Worm (Caenorhabditis elegans) whole organism, young adult: ENCODE data around the gene F15D4.6.
A peak's percentile ranks its signal among the peaks of the same experiment; 100 is the strongest.

Experiments
- B0019.2 ChIP-seq: fragments of 200-800 bp; sonication (Bioruptor generic); conservative IDR thresholded peaks from 2 replicates; pipeline ENCODE4 v1.3.6; 2022; ENCODE audit warnings: missing genetic modification reagents, missing genetic modification characterization, missing compliant biosample characterization
- B0035.1 ChIP-seq: sonication (generic microtip); optimal IDR thresholded peaks from 2 replicates; lab custom pipeline; 2016; ENCODE audit warnings: missing genetic modification characterization, mild to moderate bottlenecking, missing compliant biosample characterization, missing genotype, missing genetic modification reagents
- B0261.1 ChIP-seq: sonication (generic microtip); optimal IDR thresholded peaks from 2 replicates; lab custom pipeline; 2016; ENCODE audit warnings: mild to moderate bottlenecking, missing genetic modification characterization, moderate library complexity, missing compliant biosample characterization
- F22D6.2 ChIP-seq: sonication (generic microtip); optimal IDR thresholded peaks from 2 replicates; lab custom pipeline; 2016; ENCODE audit warnings: mild to moderate bottlenecking, missing genetic modification characterization, missing compliant biosample characterization
- F23B12.7 ChIP-seq: sonication (generic microtip); optimal IDR thresholded peaks from 2 replicates; lab custom pipeline; 2017; ENCODE audit warnings: missing genetic modification characterization, mild to moderate bottlenecking, missing compliant biosample characterization, antibody characterized with exemption, moderate library complexity; ENCODE audit not compliant: insufficient read depth
- F33H1.4 ChIP-seq: fragments of 200-800 bp; sonication (Bioruptor generic); IDR thresholded peaks from 2 replicates; pipeline ENCODE4 v1.3.6; 2022; ENCODE audit warnings: missing genetic modification reagents, missing genetic modification characterization, missing compliant biosample characterization
- F49E8.2 ChIP-seq: sonication (generic microtip); optimal IDR thresholded peaks from 3 replicates; lab custom pipeline; 2017; ENCODE audit warnings: missing genetic modification characterization, mild to moderate bottlenecking, missing compliant biosample characterization, antibody characterized with exemption, moderate library complexity; ENCODE audit not compliant: insufficient read depth
- Y53F4B.3 ChIP-seq: fragments of 200-800 bp; sonication (Bioruptor generic); IDR thresholded peaks from 2 replicates; pipeline ENCODE4 v1.3.6; 2022; ENCODE audit warnings: missing genetic modification reagents, missing genetic modification characterization, missing compliant biosample characterization
- Y53G8AR.9 ChIP-seq: fragments of 200-800 bp; sonication (Bioruptor generic); conservative IDR thresholded peaks from 2 replicates; pipeline ENCODE4 v1.3.6; 2022; ENCODE audit warnings: missing genetic modification reagents, missing genetic modification characterization, missing compliant biosample characterization
- Y95B8A.8 ChIP-seq: fragments of 200-800 bp; sonication (Bioruptor generic); IDR thresholded peaks from 2 replicates; pipeline ENCODE4 v1.3.6; 2022; ENCODE audit warnings: missing genetic modification reagents, missing genetic modification characterization, missing compliant biosample characterization
- attf-6 ChIP-seq: fragments of 200-800 bp; sonication (Bioruptor generic); IDR thresholded peaks from 2 replicates; pipeline ENCODE4 v1.3.6; 2022; ENCODE audit warnings: missing genetic modification reagents, missing genetic modification characterization, missing compliant biosample characterization
- bed-1 ChIP-seq: fragments of 200-800 bp; sonication (Bioruptor generic); IDR thresholded peaks from 2 replicates; pipeline ENCODE4 v1.3.6; 2022; ENCODE audit warnings: missing genetic modification reagents, missing genetic modification characterization, missing compliant biosample characterization
- bed-2 ChIP-seq: fragments of 200-800 bp; sonication (Bioruptor generic); IDR thresholded peaks from 2 replicates; pipeline ENCODE4 v1.3.6; 2022; ENCODE audit warnings: missing genetic modification reagents, missing genetic modification characterization, missing compliant biosample characterization
- cebp-1 ChIP-seq, 2 experiments: fragments of 200-800 bp in 1 of 2; sonication (Bioruptor generic) in 1 of 2; sonication (generic microtip) in 1 of 2; IDR thresholded peaks in 1 of 2; optimal IDR thresholded peaks in 1 of 2; 2 replicates each; pipeline versions ENCODE4 v1.3.6 to Lab custom; 2017 to 2022; ENCODE audit warnings: missing compliant biosample characterization in 2 of 2, missing genetic modification characterization in 2 of 2, mild to moderate bottlenecking in 1 of 2, missing genetic modification reagents in 1 of 2, moderate library complexity in 1 of 2
- cebp-2 ChIP-seq: fragments of 200-800 bp; sonication (Bioruptor generic); IDR thresholded peaks from 2 replicates; pipeline ENCODE4 v1.3.6; 2022; ENCODE audit warnings: missing genetic modification characterization, missing compliant biosample characterization
- ceh-27 ChIP-seq: fragments of 200-800 bp; sonication (Bioruptor generic); optimal IDR thresholded peaks from 2 replicates; lab custom pipeline; 2018; ENCODE audit warnings: mild to moderate bottlenecking, missing genetic modification characterization, moderate library complexity, missing compliant biosample characterization
- ceh-91 ChIP-seq: fragments of 200-800 bp; sonication (Bioruptor generic); IDR thresholded peaks from 2 replicates; pipeline ENCODE4 v1.3.6; 2022; ENCODE audit warnings: missing genetic modification reagents, missing genetic modification characterization, missing compliant biosample characterization
- dpff-1 ChIP-seq: sonication (generic microtip); optimal IDR thresholded peaks from 2 replicates; lab custom pipeline; 2017; ENCODE audit warnings: mild to moderate bottlenecking, missing genetic modification characterization, missing compliant biosample characterization
- dpl-1 ChIP-seq: fragments of 150-350 bp; optimal IDR thresholded peaks from 2 replicates; lab custom pipeline; 2014; ENCODE audit warnings: missing biosample characterization, missing genetic modification reagents, missing genetic modification characterization
- egl-44 ChIP-seq: fragments of 200-800 bp; sonication (Bioruptor generic); IDR thresholded peaks from 2 replicates; pipeline ENCODE4 v1.3.6; 2022; ENCODE audit warnings: missing genetic modification reagents, missing genetic modification characterization, missing compliant biosample characterization
- ets-4 ChIP-seq: fragments of 200-800 bp; sonication (Bioruptor generic); optimal IDR thresholded peaks from 2 replicates; lab custom pipeline; 2018; ENCODE audit warnings: mild to moderate bottlenecking, missing genetic modification characterization, missing compliant biosample characterization
- hlh-12 ChIP-seq: sonication (generic microtip); optimal IDR thresholded peaks from 2 replicates; lab custom pipeline; 2016; ENCODE audit warnings: missing genetic modification characterization, missing compliant biosample characterization
- let-607 ChIP-seq, 2 experiments: fragments of 200-800 bp in 1 of 2; sonication (Bioruptor generic) in 1 of 2; sonication (generic microtip) in 1 of 2; optimal IDR thresholded peaks; 2 replicates each; lab custom pipeline; 2016 to 2018; ENCODE audit warnings: mild to moderate bottlenecking in 2 of 2, missing compliant biosample characterization in 2 of 2, missing genetic modification characterization in 2 of 2, moderate library complexity in 2 of 2, missing genotype in 1 of 2
- lin-35 ChIP-seq, 3 experiments: fragments of 150-350 bp in 2 of 3; sonication (generic microtip) in 1 of 3; optimal IDR thresholded peaks; 2 replicates each; lab custom pipeline; 2014 to 2018; ENCODE audit warnings: missing biosample characterization in 3 of 3, missing genetic modification characterization in 3 of 3, missing genetic modification reagents in 3 of 3
- lin-40 ChIP-seq: sonication (generic microtip); optimal IDR thresholded peaks from 2 replicates; lab custom pipeline; 2016; ENCODE audit warnings: missing genetic modification characterization, mild to moderate bottlenecking, missing compliant biosample characterization, missing genotype, missing genetic modification reagents
- lin-54 ChIP-seq: fragments of 200-800 bp; sonication (Bioruptor generic); optimal IDR thresholded peaks from 2 replicates; lab custom pipeline; 2018; ENCODE audit warnings: mild to moderate bottlenecking, missing genetic modification characterization, missing compliant biosample characterization
- madf-8 ChIP-seq: fragments of 200-800 bp; sonication (Bioruptor generic); conservative IDR thresholded peaks from 2 replicates; pipeline ENCODE4 v1.3.6; 2022; ENCODE audit warnings: missing genetic modification reagents, missing genetic modification characterization, missing compliant biosample characterization
- mel-28 ChIP-seq: sonication (generic microtip); optimal IDR thresholded peaks from 2 replicates; lab custom pipeline; 2016; ENCODE audit warnings: borderline replicate concordance, mild to moderate bottlenecking, missing genetic modification characterization, missing compliant biosample characterization
- mes-4 ChIP-seq: sonication (generic microtip); optimal IDR thresholded peaks from 2 replicates; lab custom pipeline; 2016; ENCODE audit warnings: missing genotype, missing genetic modification characterization, missing compliant biosample characterization
- nfya-1 ChIP-seq: sonication (generic microtip); optimal IDR thresholded peaks from 2 replicates; lab custom pipeline; 2017; ENCODE audit warnings: antibody characterized with exemption, missing compliant biosample characterization, missing genetic modification characterization, borderline replicate concordance; ENCODE audit not compliant: insufficient read depth
- nhr-80 ChIP-seq: sonication (generic microtip); optimal IDR thresholded peaks from 2 replicates; lab custom pipeline; 2016; ENCODE audit warnings: missing genetic modification characterization, missing compliant biosample characterization
- pha-4 ChIP-seq: fragments of 150-350 bp; sonication (generic microtip); optimal IDR thresholded peaks from 2 replicates; lab custom pipeline; 2014; ENCODE audit warnings: missing biosample characterization, missing genetic modification reagents, missing genetic modification characterization
- rec-8 ChIP-seq, 2 experiments: sonication (generic microtip); optimal IDR thresholded peaks; 2 replicates each; lab custom pipeline; 2016; ENCODE audit warnings: mild to moderate bottlenecking in 2 of 2, missing genetic modification characterization in 2 of 2, missing genetic modification reagents in 2 of 2, missing genotype in 2 of 2, missing biosample characterization in 1 of 2, missing compliant biosample characterization in 1 of 2, moderate library complexity in 1 of 2
- sea-2 ChIP-seq: fragments of 200-800 bp; sonication (Bioruptor generic); IDR thresholded peaks from 2 replicates; pipeline ENCODE4 v1.3.6; 2022; ENCODE audit warnings: missing genetic modification characterization, missing compliant biosample characterization
- snpc-3.4 ChIP-seq: sonication (generic microtip); optimal IDR thresholded peaks from 2 replicates; lab custom pipeline; 2017; ENCODE audit warnings: missing genetic modification characterization, mild to moderate bottlenecking, missing compliant biosample characterization, antibody characterized with exemption, moderate library complexity, missing genotype, missing genetic modification reagents
- snpc-4 ChIP-seq, 5 experiments: fragments of 150-350 bp in 1 of 5; sonication (generic microtip) in 4 of 5; optimal IDR thresholded peaks; 2 replicates each; lab custom pipeline; 2014 to 2018; ENCODE audit warnings: missing genetic modification characterization in 5 of 5, missing biosample characterization in 3 of 5, antibody characterized with exemption in 2 of 5, mild to moderate bottlenecking in 2 of 5, missing compliant biosample characterization in 2 of 5, missing genotype in 2 of 5, moderate library complexity in 2 of 5, missing genetic modification reagents in 1 of 5
- tbx-9 ChIP-seq: sonication (generic microtip); optimal IDR thresholded peaks from 2 replicates; lab custom pipeline; 2016; ENCODE audit warnings: borderline replicate concordance, missing genetic modification characterization, inconsistent platforms, missing compliant biosample characterization
- unc-130 ChIP-seq: sonication (generic microtip); optimal IDR thresholded peaks from 2 replicates; lab custom pipeline; 2016; ENCODE audit warnings: missing genetic modification reagents, missing genetic modification characterization, missing compliant biosample characterization
- zfh-2 ChIP-seq: fragments of 200-800 bp; sonication (Bioruptor generic); conservative IDR thresholded peaks from 2 replicates; pipeline ENCODE4 v1.3.6; 2022; ENCODE audit warnings: missing genetic modification reagents, missing genetic modification characterization, missing compliant biosample characterization
- ztf-26 ChIP-seq: sonication (generic microtip); optimal IDR thresholded peaks from 2 replicates; lab custom pipeline; 2017; ENCODE audit warnings: missing genetic modification characterization, missing compliant biosample characterization
- ztf-3 ChIP-seq: fragments of 200-800 bp; sonication (Bioruptor generic); optimal IDR thresholded peaks from 2 replicates; lab custom pipeline; 2018; ENCODE audit warnings: mild to moderate bottlenecking, missing genetic modification characterization, missing compliant biosample characterization

F15D4.6 gene

DNA sequence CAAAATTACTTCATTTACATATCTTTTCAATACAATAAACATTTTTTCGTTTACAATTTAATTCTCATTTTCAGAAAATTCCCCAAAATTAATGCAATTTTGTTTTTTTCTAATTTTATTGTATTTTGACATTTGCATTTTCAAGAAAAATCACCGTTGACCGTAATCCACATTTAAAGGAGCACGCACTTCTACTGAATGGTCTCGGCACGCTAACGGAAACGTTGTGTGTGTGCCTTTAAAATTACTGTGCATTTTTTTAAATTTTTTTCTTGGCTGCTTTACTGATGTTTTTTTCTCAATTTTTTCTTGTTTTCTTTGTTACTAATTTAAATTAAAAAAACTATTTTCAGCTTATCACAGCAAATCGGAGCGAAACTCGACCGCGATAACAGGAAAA, 11.6 kb downstream of the F15D4.6 start (continued):
- TF ChIP-seq let-607 (tag; optimal IDR thresholded peaks at IDR 0.05; lab: Kevin White, UChicago) (no peak), lin-40 (tag; lab: Kevin White, UChicago) (no peak), ztf-26 (no peak), cebp-2 (GFP tag; lab: Robert Waterston, UW) (no peak), unc-130 (GFP tag; lab: Kevin White, UChicago) (no peak), B0019.2 (no peak), dpff-1 (no peak), F22D6.2 (tag; lab: Kevin White, UChicago) (no peak), mel-28 (tag; lab: Kevin White, UChicago) (no peak), B0035.1 (tag; lab: Kevin White, UChicago) (no peak), lin-35 (GFP tag; optimal IDR thresholded peaks at IDR 0.05; lab: Kevin White, UChicago) (no peak), nhr-80 (no peak), snpc-3.4 (peak; percentile 21), Y53F4B.3 (GFP tag; lab: Robert Waterston, UW) (no peak), ztf-3 (GFP tag; lab: Kevin White, UChicago) (no peak), mes-4 (no peak), snpc-4 (GFP tag; optimal IDR thresholded peaks at IDR 0.05; lab: Kevin White, UChicago) (no peak), snpc-4 (tag; optimal IDR thresholded peaks at IDR 0.05; lab: Kevin White, UChicago) (no peak), B0261.1 (tag; lab: Kevin White, UChicago) (no peak)

- no peak for TF ChIP-seq cebp-1 (GFP tag; IDR thresholded peaks at IDR 0.05; lab: Robert Waterston, UW)
- no peak for TF ChIP-seq cebp-1 (tag; optimal IDR thresholded peaks at IDR 0.05; lab: Kevin White, UChicago)
- no peak for TF ChIP-seq pha-4 (tag; lab: Kevin White, UChicago)
- TF ChIP-seq Y95B8A.8 (GFP tag; lab: Robert Waterston, UW) = no peak
- TF ChIP-seq F23B12.7 (tag; lab: Kevin White, UChicago) = no peak
- TF ChIP-seq bed-2 (GFP tag; lab: Robert Waterston, UW) = no peak
- TF ChIP-seq F22D6.2 (tag; lab: Kevin White, UChicago) = no peak
- TF ChIP-seq F49E8.2 = no peak
- no peak for TF ChIP-seq egl-44 (GFP tag; lab: Robert Waterston, UW)
- TF ChIP-seq lin-35 (GFP tag; optimal IDR thresholded peaks at IDR 0.05; lab: Kevin White, UChicago) = no peak
- no peak for TF ChIP-seq dpl-1 (GFP tag; lab: Kevin White, UChicago)
- no peak for TF ChIP-seq lin-54 (GFP tag; lab: Kevin White, UChicago)
- no peak for TF ChIP-seq rec-8 (tag; optimal IDR thresholded peaks at IDR 0.05; lab: Kevin White, UChicago)
- TF ChIP-seq sea-2 (GFP tag; lab: Robert Waterston, UW) = no peak
- TF ChIP-seq B0035.1 (tag; lab: Kevin White, UChicago) = no peak
Observed at ce11 chrII:13267305-13267704, 18.3 kb downstream of the F15D4.6 start.

ce11 chrII:13270776-13271175, 21.8 kb downstream of the F15D4.6 start, which contains the start of gene Y48C3A.5:
Gene Y48C3A.5 (plus strand): TSS chrII:13271076.
- no peak for TF ChIP-seq B0261.1 (tag; lab: Kevin White, UChicago)
- no peak for TF ChIP-seq tbx-9 (tag; lab: Kevin White, UChicago)
- no peak for TF ChIP-seq madf-8 (GFP tag; lab: Robert Waterston, UW)
- TF ChIP-seq bed-1 (GFP tag; lab: Robert Waterston, UW) = no peak
- no peak for TF ChIP-seq zfh-2 (GFP tag; lab: Robert Waterston, UW)
- no peak for TF ChIP-seq ceh-91 (GFP tag; lab: Robert Waterston, UW)
- TF ChIP-seq nfya-1 (tag; lab: Kevin White, UChicago) = no peak
- no peak for TF ChIP-seq ceh-27 (GFP tag; lab: Kevin White, UChicago)
- no peak for TF ChIP-seq F33H1.4
- no peak for TF ChIP-seq ets-4 (GFP tag; lab: Kevin White, UChicago)
- no peak for TF ChIP-seq hlh-12 (tag; lab: Kevin White, UChicago)
- TF ChIP-seq attf-6 (GFP tag; lab: Robert Waterston, UW) = no peak
- TF ChIP-seq nhr-80 = no peak
- no peak for TF ChIP-seq Y53G8AR.9 (GFP tag; lab: Robert Waterston, UW)
- TF ChIP-seq, all 124 proteins: peak for 0
